Worm (Caenorhabditis elegans) whole organism, young adult: Measurements from ENCODE around the gene epac-1.
A peak's percentile ranks its signal among the peaks of the same experiment; 100 is the strongest.
"Not testable (repeated sequence)": the region's sequence is repeated elsewhere in the genome, so short reads cannot be mapped to it uniquely, and the experiment has no call there.

Source experiments
- B0035.1 ChIP-seq: sonication (generic microtip); optimal IDR thresholded peaks from 2 replicates; lab custom pipeline; 2016; ENCODE audit warnings: missing genetic modification characterization, mild to moderate bottlenecking, missing compliant biosample characterization, missing genotype, missing genetic modification reagents
- C17E4.6 ChIP-seq: fragments of 200-800 bp; sonication (Bioruptor generic); IDR thresholded peaks from 2 replicates; pipeline ENCODE4 v1.3.6; 2022; ENCODE audit warnings: missing genetic modification reagents, missing genetic modification characterization, missing compliant biosample characterization
- D2030.7 ChIP-seq: fragments of 200-800 bp; sonication (Bioruptor generic); IDR thresholded peaks from 2 replicates; pipeline ENCODE4 v1.3.6; 2022; ENCODE audit warnings: missing genetic modification reagents, missing genetic modification characterization, missing compliant biosample characterization
- F49E8.2 ChIP-seq: sonication (generic microtip); optimal IDR thresholded peaks from 3 replicates; lab custom pipeline; 2017; ENCODE audit warnings: missing genetic modification characterization, mild to moderate bottlenecking, missing compliant biosample characterization, antibody characterized with exemption, moderate library complexity; ENCODE audit not compliant: insufficient read depth
- T26A5.8 ChIP-seq: sonication (generic microtip); optimal IDR thresholded peaks from 2 replicates; lab custom pipeline; 2016; ENCODE audit warnings: missing genetic modification characterization, missing compliant biosample characterization
- ZK185.1 ChIP-seq: sonication (generic microtip); optimal IDR thresholded peaks from 2 replicates; lab custom pipeline; 2016; ENCODE audit warnings: mild to moderate bottlenecking, missing genetic modification characterization, missing compliant biosample characterization; ENCODE audit not compliant: poor library complexity, severe bottlenecking
- ama-1 ChIP-seq, 3 experiments: fragments of 150-350 bp in 1 of 3; sonication (generic microtip) in 2 of 3; optimal IDR thresholded peaks; 2 replicates each; lab custom pipeline; 2014 to 2018; ENCODE audit warnings: missing biosample characterization in 2 of 3, missing genetic modification characterization in 2 of 3, missing genetic modification reagents in 2 of 3
- attf-5 ChIP-seq: fragments of 200-800 bp; sonication (Bioruptor generic); optimal IDR thresholded peaks from 2 replicates; lab custom pipeline; 2018; ENCODE audit warnings: mild to moderate bottlenecking, missing genetic modification characterization, missing compliant biosample characterization
- cebp-2 ChIP-seq: fragments of 200-800 bp; sonication (Bioruptor generic); IDR thresholded peaks from 2 replicates; pipeline ENCODE4 v1.3.6; 2022; ENCODE audit warnings: missing genetic modification characterization, missing compliant biosample characterization
- ceh-100 ChIP-seq: fragments of 200-800 bp; sonication (Bioruptor generic); IDR thresholded peaks from 2 replicates; pipeline ENCODE4 v1.3.6; 2022; ENCODE audit warnings: missing genetic modification reagents, missing genetic modification characterization, missing compliant biosample characterization
- efl-1 ChIP-seq: fragments of 150-350 bp; optimal IDR thresholded peaks from 2 replicates; lab custom pipeline; 2014; ENCODE audit warnings: missing biosample characterization, missing genetic modification reagents, missing genetic modification characterization
- ets-4 ChIP-seq: fragments of 200-800 bp; sonication (Bioruptor generic); optimal IDR thresholded peaks from 2 replicates; lab custom pipeline; 2018; ENCODE audit warnings: mild to moderate bottlenecking, missing genetic modification characterization, missing compliant biosample characterization
- him-1 ChIP-seq: sonication (generic microtip); optimal IDR thresholded peaks from 2 replicates; lab custom pipeline; 2016; ENCODE audit warnings: missing genotype, missing genetic modification reagents, missing genetic modification characterization, missing compliant biosample characterization
- lin-35 ChIP-seq, 3 experiments: fragments of 150-350 bp in 2 of 3; sonication (generic microtip) in 1 of 3; optimal IDR thresholded peaks; 2 replicates each; lab custom pipeline; 2014 to 2018; ENCODE audit warnings: missing biosample characterization in 3 of 3, missing genetic modification characterization in 3 of 3, missing genetic modification reagents in 3 of 3
- lin-40 ChIP-seq: sonication (generic microtip); optimal IDR thresholded peaks from 2 replicates; lab custom pipeline; 2016; ENCODE audit warnings: missing genetic modification characterization, mild to moderate bottlenecking, missing compliant biosample characterization, missing genotype, missing genetic modification reagents
- lin-54 ChIP-seq: fragments of 200-800 bp; sonication (Bioruptor generic); optimal IDR thresholded peaks from 2 replicates; lab custom pipeline; 2018; ENCODE audit warnings: mild to moderate bottlenecking, missing genetic modification characterization, missing compliant biosample characterization
- lsl-1 ChIP-seq: fragments of 200-800 bp; sonication (Bioruptor generic); optimal IDR thresholded peaks from 2 replicates; lab custom pipeline; 2018; ENCODE audit warnings: mild to moderate bottlenecking, missing genetic modification characterization, moderate library complexity, missing compliant biosample characterization
- madf-3 ChIP-seq: fragments of 200-800 bp; sonication (Bioruptor generic); IDR thresholded peaks from 2 replicates; pipeline ENCODE4 v1.3.6; 2022; ENCODE audit warnings: missing genetic modification reagents, missing genetic modification characterization, missing compliant biosample characterization
- mel-28 ChIP-seq: sonication (generic microtip); optimal IDR thresholded peaks from 2 replicates; lab custom pipeline; 2016; ENCODE audit warnings: borderline replicate concordance, mild to moderate bottlenecking, missing genetic modification characterization, missing compliant biosample characterization
- mes-4 ChIP-seq: sonication (generic microtip); optimal IDR thresholded peaks from 2 replicates; lab custom pipeline; 2016; ENCODE audit warnings: missing genotype, missing genetic modification characterization, missing compliant biosample characterization
- mxl-1 ChIP-seq: sonication (generic microtip); optimal IDR thresholded peaks from 2 replicates; lab custom pipeline; 2016; ENCODE audit warnings: missing genetic modification characterization, missing compliant biosample characterization
- rec-8 ChIP-seq, 2 experiments: sonication (generic microtip); optimal IDR thresholded peaks; 2 replicates each; lab custom pipeline; 2016; ENCODE audit warnings: mild to moderate bottlenecking in 2 of 2, missing genetic modification characterization in 2 of 2, missing genetic modification reagents in 2 of 2, missing genotype in 2 of 2, missing biosample characterization in 1 of 2, missing compliant biosample characterization in 1 of 2, moderate library complexity in 1 of 2
- rpc-1 ChIP-seq, 2 experiments: fragments of 150-350 bp in 1 of 2; sonication (generic microtip) in 1 of 2; optimal IDR thresholded peaks; 2 replicates each; lab custom pipeline; 2014 to 2018; ENCODE audit warnings: missing biosample characterization in 1 of 2, missing genetic modification characterization in 1 of 2, missing genetic modification reagents in 1 of 2, missing genotype in 1 of 2
- sdz-38 ChIP-seq: sonication (generic microtip); optimal IDR thresholded peaks from 2 replicates; lab custom pipeline; 2016; ENCODE audit warnings: missing genotype, missing genetic modification characterization, missing compliant biosample characterization
- sea-2 ChIP-seq: fragments of 200-800 bp; sonication (Bioruptor generic); IDR thresholded peaks from 2 replicates; pipeline ENCODE4 v1.3.6; 2022; ENCODE audit warnings: missing genetic modification characterization, missing compliant biosample characterization
- snpc-1.1 ChIP-seq: sonication (generic microtip); optimal IDR thresholded peaks from 2 replicates; lab custom pipeline; 2017; ENCODE audit warnings: missing genetic modification characterization, mild to moderate bottlenecking, missing compliant biosample characterization, antibody characterized with exemption, moderate library complexity, missing genotype, missing genetic modification reagents; ENCODE audit not compliant: insufficient read depth
- snpc-3.4 ChIP-seq: sonication (generic microtip); optimal IDR thresholded peaks from 2 replicates; lab custom pipeline; 2017; ENCODE audit warnings: missing genetic modification characterization, mild to moderate bottlenecking, missing compliant biosample characterization, antibody characterized with exemption, moderate library complexity, missing genotype, missing genetic modification reagents
- unc-130 ChIP-seq: sonication (generic microtip); optimal IDR thresholded peaks from 2 replicates; lab custom pipeline; 2016; ENCODE audit warnings: missing genetic modification reagents, missing genetic modification characterization, missing compliant biosample characterization
- ztf-22 ChIP-seq: fragments of 200-800 bp; sonication (Bioruptor generic); optimal IDR thresholded peaks from 2 replicates; lab custom pipeline; 2018; ENCODE audit warnings: mild to moderate bottlenecking, missing genetic modification characterization, moderate library complexity, missing compliant biosample characterization
- ztf-26 ChIP-seq: sonication (generic microtip); optimal IDR thresholded peaks from 2 replicates; lab custom pipeline; 2017; ENCODE audit warnings: missing genetic modification characterization, missing compliant biosample characterization
- ztf-3 ChIP-seq: fragments of 200-800 bp; sonication (Bioruptor generic); optimal IDR thresholded peaks from 2 replicates; lab custom pipeline; 2018; ENCODE audit warnings: mild to moderate bottlenecking, missing genetic modification characterization, missing compliant biosample characterization

epac-1 gene

ce11 chrIII:10218587-10218986 is 29.6 kb downstream of the epac-1 start, which contains the start of the genes rde-4 and cox-14 (continued):
- TF ChIP-seq snpc-1.1 (tag; lab: Kevin White, UChicago) (no peak), rpc-1 (optimal IDR thresholded peaks at IDR 0.05; lab: Kevin White, UChicago) (no peak), rpc-1 (tag; optimal IDR thresholded peaks at IDR 0.05; lab: Kevin White, UChicago) (no peak), lin-54 (GFP tag; lab: Kevin White, UChicago) (peak; percentile 62), ztf-26 (tag; lab: Kevin White, UChicago) (no peak), attf-5 (GFP tag; lab: Kevin White, UChicago) (no peak)
- TF ChIP-seq, all 124 proteins: peak for 13

ce11 chrIII:10221860-10222259 is 32.8 kb downstream of the epac-1 start, which contains the start of gene Y70G10A.4:
Gene Y70G10A.4, plus strand, starts transcription at chrIII:10222160.
- TF ChIP-seq rec-8 (tag; optimal IDR thresholded peaks at IDR 0.05; lab: Kevin White, UChicago); ceh-100 (GFP tag; lab: Robert Waterston, UW); D2030.7 (GFP tag; lab: Robert Waterston, UW): not testable (repeated sequence)

ce11 chrIII:10225056-10225455 is 36.0 kb downstream of the epac-1 start:
- peak; percentile 89 for TF ChIP-seq ZK185.1 (tag; lab: Kevin White, UChicago)

ce11 chrIII:10231641-10232040 is 42.6 kb downstream of the epac-1 start:
- TF ChIP-seq sea-2 (GFP tag; lab: Robert Waterston, UW) (no peak), B0035.1 (no peak), ztf-22 (no peak), lin-35 (GFP tag; optimal IDR thresholded peaks at IDR 0.05; lab: Kevin White, UChicago) (no peak), T26A5.8 (tag; lab: Kevin White, UChicago) (no peak), cebp-2 (GFP tag; lab: Robert Waterston, UW) (no peak), efl-1 (no peak), ama-1 (optimal IDR thresholded peaks at IDR 0.05; lab: Kevin White, UChicago) (no peak), ama-1 (GFP tag; optimal IDR thresholded peaks at IDR 0.05; lab: Kevin White, UChicago) (no peak), lsl-1 (no peak), mes-4 (tag; lab: Kevin White, UChicago) (no peak), lin-40 (tag; lab: Kevin White, UChicago) (no peak), unc-130 (GFP tag; lab: Kevin White, UChicago) (no peak), ceh-100 (GFP tag; lab: Robert Waterston, UW) (no peak), C17E4.6 (GFP tag; lab: Robert Waterston, UW) (no peak), madf-3 (GFP tag; lab: Robert Waterston, UW) (no peak), sdz-38 (no peak), F49E8.2 (no peak), ztf-3 (GFP tag; lab: Kevin White, UChicago) (no peak)

ce11 chrIII:10233979-10234378 is 45.0 kb downstream of the epac-1 start, which contains the start of gene paml-1:
Gene paml-1, minus strand, starts transcription at chrIII:10234079.
- TF ChIP-seq ets-4 (no peak), mel-28 (tag; lab: Kevin White, UChicago) (no peak), snpc-3.4 (no peak), unc-130 (GFP tag; lab: Kevin White, UChicago) (no peak), mxl-1 (tag; lab: Kevin White, UChicago) (no peak), him-1 (no peak)
